Worm (Caenorhabditis elegans) whole organism, late embryonic: ENCODE results near the gene sra-26.
A peak's percentile ranks its signal among the peaks of the same experiment; 100 is the strongest.

Experiments
- C08G9.2 ChIP-seq: sonication (generic microtip); optimal IDR thresholded peaks from 2 replicates; lab custom pipeline; 2016; ENCODE audit warnings: mild to moderate bottlenecking, missing genetic modification characterization, moderate library complexity, missing compliant biosample characterization
- C38D4.7 ChIP-seq: fragments of 200-800 bp; sonication (Bioruptor generic); optimal IDR thresholded peaks from 2 replicates; lab custom pipeline; 2018; ENCODE audit warnings: mild to moderate bottlenecking, missing genetic modification characterization, moderate library complexity, missing compliant biosample characterization
- F13H6.1 ChIP-seq: sonication (generic microtip); optimal IDR thresholded peaks from 2 replicates; lab custom pipeline; 2016; ENCODE audit warnings: missing genetic modification characterization, missing compliant biosample characterization
- Y22D7AL.16 ChIP-seq: sonication (generic microtip); optimal IDR thresholded peaks from 2 replicates; lab custom pipeline; 2016; ENCODE audit warnings: missing genetic modification characterization, missing compliant biosample characterization
- ama-1 ChIP-seq: fragments of 150-350 bp; optimal IDR thresholded peaks from 2 replicates; lab custom pipeline; 2014
- ceh-14 ChIP-seq: sonication (generic microtip); optimal IDR thresholded peaks from 2 replicates; lab custom pipeline; 2016; ENCODE audit warnings: missing genotype, missing genetic modification characterization, missing compliant biosample characterization
- ceh-18 ChIP-seq: sonication (generic microtip); optimal IDR thresholded peaks from 2 replicates; lab custom pipeline; 2016; ENCODE audit warnings: missing genetic modification characterization, missing compliant biosample characterization
- ceh-30 ChIP-seq: fragments of 150-350 bp; optimal IDR thresholded peaks from 2 replicates; lab custom pipeline; 2014; ENCODE audit warnings: missing biosample characterization, missing genetic modification characterization
- ceh-31 ChIP-seq: sonication (generic microtip); optimal IDR thresholded peaks from 2 replicates; lab custom pipeline; 2016; ENCODE audit warnings: missing genetic modification characterization, missing compliant biosample characterization
- ceh-34 ChIP-seq: sonication (generic microtip); optimal IDR thresholded peaks from 2 replicates; lab custom pipeline; 2016; ENCODE audit warnings: mild to moderate bottlenecking, missing genetic modification characterization, missing compliant biosample characterization
- ceh-45 ChIP-seq: fragments of 200-800 bp; sonication (Bioruptor generic); IDR thresholded peaks from 2 replicates; pipeline ENCODE4 v1.3.6; 2022; ENCODE audit warnings: missing genetic modification reagents, missing genetic modification characterization, missing compliant biosample characterization
- ceh-6 ChIP-seq: fragments of 200-800 bp; sonication (Bioruptor generic); optimal IDR thresholded peaks from 2 replicates; lab custom pipeline; 2018; ENCODE audit warnings: mild to moderate bottlenecking, missing genetic modification characterization, missing compliant biosample characterization
- che-1 ChIP-seq: sonication (generic microtip); optimal IDR thresholded peaks from 2 replicates; lab custom pipeline; 2016; ENCODE audit warnings: mild to moderate bottlenecking, missing genetic modification characterization, missing compliant biosample characterization
- dmd-4 ChIP-seq: sonication (generic microtip); optimal IDR thresholded peaks from 2 replicates; lab custom pipeline; 2016; ENCODE audit warnings: borderline replicate concordance, missing genetic modification characterization, missing compliant biosample characterization
- dve-1 ChIP-seq: sonication (generic microtip); optimal IDR thresholded peaks from 2 replicates; lab custom pipeline; 2017; ENCODE audit warnings: antibody characterized with exemption, mild to moderate bottlenecking, missing genetic modification characterization, missing compliant biosample characterization
- ets-4 ChIP-seq: sonication (generic microtip); optimal IDR thresholded peaks from 2 replicates; lab custom pipeline; 2016; ENCODE audit warnings: missing genetic modification characterization, missing compliant biosample characterization
- fax-1 ChIP-seq: sonication (generic microtip); optimal IDR thresholded peaks from 2 replicates; lab custom pipeline; 2016; ENCODE audit warnings: missing genotype, missing genetic modification characterization, missing compliant biosample characterization
- fkh-10 ChIP-seq: fragments of 150-350 bp; optimal IDR thresholded peaks from 2 replicates; lab custom pipeline; 2014; ENCODE audit warnings: missing biosample characterization, missing genetic modification reagents, missing genetic modification characterization
- fkh-6 ChIP-seq: sonication (generic microtip); optimal IDR thresholded peaks from 2 replicates; lab custom pipeline; 2016; ENCODE audit warnings: missing genetic modification characterization, missing compliant biosample characterization
- hlh-13 ChIP-seq: fragments of 200-800 bp; sonication (Bioruptor generic); optimal IDR thresholded peaks from 2 replicates; lab custom pipeline; 2018; ENCODE audit warnings: mild to moderate bottlenecking, missing genetic modification characterization, missing compliant biosample characterization
- hlh-30 ChIP-seq: sonication (generic microtip); optimal IDR thresholded peaks from 2 replicates; lab custom pipeline; 2017; ENCODE audit warnings: antibody characterized with exemption, missing genetic modification characterization, missing compliant biosample characterization; ENCODE audit not compliant: insufficient read depth
- lim-6 ChIP-seq: sonication (generic microtip); optimal IDR thresholded peaks from 2 replicates; lab custom pipeline; 2016; ENCODE audit warnings: missing genetic modification characterization, missing compliant biosample characterization
- mec-3 ChIP-seq: sonication (generic microtip); optimal IDR thresholded peaks from 2 replicates; lab custom pipeline; 2016; ENCODE audit warnings: borderline replicate concordance, missing genetic modification characterization, missing compliant biosample characterization
- nhr-11 ChIP-seq: fragments of 150-350 bp; optimal IDR thresholded peaks from 2 replicates; lab custom pipeline; 2014; ENCODE audit warnings: missing biosample characterization, missing genetic modification characterization
- pros-1 ChIP-seq: fragments of 150-350 bp; optimal IDR thresholded peaks from 2 replicates; lab custom pipeline; 2014; ENCODE audit warnings: missing biosample characterization, missing genetic modification reagents, missing genetic modification characterization
- rnt-1 ChIP-seq: sonication (generic microtip); optimal IDR thresholded peaks from 2 replicates; lab custom pipeline; 2016; ENCODE audit warnings: missing genetic modification characterization, missing compliant biosample characterization
- sox-2 ChIP-seq: fragments of 200-800 bp; sonication (Bioruptor generic); IDR thresholded peaks from 2 replicates; pipeline ENCODE4 v1.3.6; 2022; ENCODE audit warnings: missing genetic modification reagents, missing genetic modification characterization, missing compliant biosample characterization
- syd-9 ChIP-seq: sonication (generic microtip); optimal IDR thresholded peaks from 2 replicates; lab custom pipeline; 2016; ENCODE audit warnings: mild to moderate bottlenecking, missing genetic modification characterization, moderate library complexity, missing compliant biosample characterization
- tbx-2 ChIP-seq: sonication (generic microtip); optimal IDR thresholded peaks from 2 replicates; lab custom pipeline; 2016; ENCODE audit warnings: missing genetic modification characterization, missing compliant biosample characterization
- ttx-3 ChIP-seq: sonication (generic microtip); optimal IDR thresholded peaks from 2 replicates; lab custom pipeline; 2016; ENCODE audit warnings: missing genetic modification reagents, missing genetic modification characterization, missing compliant biosample characterization
- unc-42 ChIP-seq: sonication (generic microtip); optimal IDR thresholded peaks from 2 replicates; lab custom pipeline; 2016; ENCODE audit warnings: missing genotype, missing genetic modification characterization, missing compliant biosample characterization
- unc-55 ChIP-seq: sonication (generic microtip); optimal IDR thresholded peaks from 2 replicates; lab custom pipeline; 2017; ENCODE audit warnings: missing biosample characterization, missing genetic modification reagents, missing genetic modification characterization
- unc-86 ChIP-seq: sonication (generic microtip); optimal IDR thresholded peaks from 2 replicates; lab custom pipeline; 2016; ENCODE audit warnings: missing genetic modification characterization, missing compliant biosample characterization

sra-26 gene

ce11 chrII:6685964-6686363 lies 34.3 kb upstream of the sra-26 start:
- TF ChIP-seq C38D4.7 (GFP tag; lab: Kevin White, UChicago) (no peak), dve-1 (tag; lab: Kevin White, UChicago) (no peak), hlh-13 (GFP tag; lab: Kevin White, UChicago) (no peak), sox-2 (no peak), pros-1 (tag; lab: Kevin White, UChicago) (no peak)

ce11 chrII:6683663-6684285 lies 32.2 kb upstream of the sra-26 start, which contains the start of gene gyf-1:
gyf-1 (plus strand) TSS chrII:6684235.
- TF ChIP-seq C08G9.2 (peak; percentile 46), F13H6.1 (no peak), fkh-6 (tag; lab: Kevin White, UChicago) (no peak), ceh-31 (tag; lab: Kevin White, UChicago) (peak; percentile 76), ets-4 (tag; lab: Kevin White, UChicago) (peak; percentile 36), ceh-18 (tag; lab: Kevin White, UChicago) (peak; percentile 26), rnt-1 (tag; lab: Kevin White, UChicago) (peak; percentile 73), tbx-2 (tag; lab: Kevin White, UChicago) (peak; percentile 70), ceh-34 (tag; lab: Kevin White, UChicago) (peak; percentile 40), syd-9 (tag; lab: Kevin White, UChicago) (no peak), unc-55 (GFP tag; lab: Kevin White, UChicago) (peak; percentile 81)

ce11 chrII:6682918-6683317 lies 31.3 kb upstream of the sra-26 start:
- no peak for TF ChIP-seq Y22D7AL.16
- no peak for TF ChIP-seq ceh-30 (tag; lab: Kevin White, UChicago)
- no peak for TF ChIP-seq ceh-45 (GFP tag; lab: Robert Waterston, UW)
- no peak for TF ChIP-seq che-1 (tag; lab: Kevin White, UChicago)
- TF ChIP-seq nhr-11 (tag; lab: Kevin White, UChicago), result no peak
- no peak for TF ChIP-seq sox-2
- no peak for TF ChIP-seq ttx-3 (tag; lab: Kevin White, UChicago)
- no peak for TF ChIP-seq hlh-30 (tag; lab: Kevin White, UChicago)
- TF ChIP-seq F13H6.1, result no peak
- no peak for TF ChIP-seq pros-1 (tag; lab: Kevin White, UChicago)
- TF ChIP-seq ceh-14, result no peak

- TF ChIP-seq unc-86 (tag; lab: Kevin White, UChicago), result no peak
- no peak for TF ChIP-seq fkh-6 (tag; lab: Kevin White, UChicago)
Measured at ce11 chrII:6681478-6681877, 29.9 kb upstream of the sra-26 start.

ce11 chrII:6679724-6680123 lies 28.1 kb upstream of the sra-26 start, which contains the start of gene ift-74:
ift-74 (plus strand) TSS chrII:6680024.
- TF ChIP-seq mec-3 (no peak), dve-1 (tag; lab: Kevin White, UChicago) (no peak), hlh-13 (GFP tag; lab: Kevin White, UChicago) (no peak), syd-9 (tag; lab: Kevin White, UChicago) (no peak), lim-6 (tag; lab: Kevin White, UChicago) (no peak), unc-42 (no peak), fkh-6 (tag; lab: Kevin White, UChicago) (no peak), fax-1 (tag; lab: Kevin White, UChicago) (no peak), ceh-6 (GFP tag; lab: Kevin White, UChicago) (no peak), hlh-30 (tag; lab: Kevin White, UChicago) (no peak), ceh-45 (GFP tag; lab: Robert Waterston, UW) (no peak), dmd-4 (no peak), fkh-10 (GFP tag; lab: Kevin White, UChicago) (no peak), ama-1 (lab: Kevin White, UChicago) (no peak)
